Fruit fly (Drosophila melanogaster): ENCODE data around the gene CG14434.
A peak's percentile ranks its signal among the peaks of the same experiment; 100 is the strongest.

Gene CG14434

DNA sequence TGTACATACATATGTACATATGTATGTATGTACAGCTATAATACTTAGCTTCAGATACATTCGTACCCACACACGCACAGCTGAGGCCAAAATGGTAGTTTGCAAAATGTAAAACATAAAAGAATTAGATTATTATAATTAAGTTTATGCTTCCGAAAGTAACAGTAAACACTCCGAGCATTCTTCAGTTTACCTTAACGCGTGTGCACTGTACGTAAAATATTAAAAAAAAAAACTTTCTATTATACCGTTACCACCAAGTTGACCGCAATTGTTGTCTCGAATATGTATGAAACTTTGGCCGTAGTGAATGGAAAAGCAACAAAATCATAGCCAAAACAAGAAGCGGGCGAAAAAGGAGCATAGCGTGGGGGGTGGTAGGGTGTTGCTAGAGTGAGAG lies 12.4 kb downstream of the CG14434 start (continued):
- peak; percentile 51 for TF ChIP-seq CG12942 (GFP tag; optimal IDR thresholded peaks at IDR 0.05)
- peak; percentile 71 for TF ChIP-seq odd (GFP tag; optimal IDR thresholded peaks at IDR 0.05)
- peak; percentile 47 for TF ChIP-seq CG7786 (GFP tag; optimal IDR thresholded peaks at IDR 0.05)
- TF ChIP-seq kni (GFP tag; optimal IDR thresholded peaks at IDR 0.05), result no peak
- TF ChIP-seq Poxn (GFP tag; IDR thresholded peaks at IDR 0.05), result no peak
- peak; percentile 81 for TF ChIP-seq Xbp1 (GFP tag; optimal IDR thresholded peaks at IDR 0.05)
- no peak for TF ChIP-seq Hr78 (GFP tag; optimal IDR thresholded peaks at IDR 0.05)
- no peak for TF ChIP-seq inv (GFP tag; IDR thresholded peaks at IDR 0.05; ENCODE audit: partially characterized antibody)
- peak; percentile 89 for TF ChIP-seq CG7839 (tag; optimal IDR thresholded peaks at IDR 0.05)
- TF ChIP-seq wor (GFP tag; IDR thresholded peaks at IDR 0.05), result peak; percentile 59
- TF ChIP-seq CG7556 (GFP tag; optimal IDR thresholded peaks at IDR 0.05), result peak; percentile 84
- peak; percentile 69 for TF ChIP-seq Hr3 (GFP tag; optimal IDR thresholded peaks at IDR 0.05)
- TF ChIP-seq mam (GFP tag; optimal IDR thresholded peaks at IDR 0.05), result peak; percentile 65
- peak; percentile 43 for TF ChIP-seq Hmx (GFP tag; optimal IDR thresholded peaks at IDR 0.05)
- peak; percentile 81 for TF ChIP-seq CG6689 (GFP tag; IDR thresholded peaks at IDR 0.05)
- no peak for TF ChIP-seq prd (optimal IDR thresholded peaks at IDR 0.05)
- peak; percentile 87 for TF ChIP-seq prd (GFP tag; IDR thresholded peaks at IDR 0.05)
- peak; percentile 50 for TF ChIP-seq CG2202 (tag; optimal IDR thresholded peaks at IDR 0.05)
- peak; percentile 40 for TF ChIP-seq dm (GFP tag; optimal IDR thresholded peaks at IDR 0.05)
- peak; percentile 67 for TF ChIP-seq fd3F (GFP tag; optimal IDR thresholded peaks at IDR 0.05)
- peak; percentile 69 for TF ChIP-seq danr (GFP tag; IDR thresholded peaks at IDR 0.05)
- TF ChIP-seq Hr51 (GFP tag; optimal IDR thresholded peaks at IDR 0.05), result peak; percentile 44 to 88
- no peak for TF ChIP-seq Stat92E (GFP tag; optimal IDR thresholded peaks at IDR 0.05)
- TF ChIP-seq MESR4 (GFP tag; optimal IDR thresholded peaks at IDR 0.05), result peak; percentile 18
- peak; percentile 63 for TF ChIP-seq CG13775 (GFP tag; optimal IDR thresholded peaks at IDR 0.05)
- TF ChIP-seq CG4282 (GFP tag; optimal IDR thresholded peaks at IDR 0.05), result no peak
- TF ChIP-seq Gug (GFP tag; IDR thresholded peaks at IDR 0.05), result peak; percentile 78; the same call in 3 of the 4 replicates
- TF ChIP-seq ewg (GFP tag; optimal IDR thresholded peaks at IDR 0.05), result peak; percentile 63
- no peak for TF ChIP-seq CG33557 (GFP tag; optimal IDR thresholded peaks at IDR 0.05)
- TF ChIP-seq Nf-YA (GFP tag; IDR thresholded peaks at IDR 0.05), result peak; percentile 51; the same call in 1 of the 2 replicates
- TF ChIP-seq cato (GFP tag; optimal IDR thresholded peaks at IDR 0.05; ENCODE audit: borderline replicate concordance), result peak; percentile 53
- TF ChIP-seq Awh (GFP tag; IDR thresholded peaks at IDR 0.05), result peak; percentile 54; the same call in 1 of the 2 replicates
- TF ChIP-seq CG2120 (GFP tag; optimal IDR thresholded peaks at IDR 0.05), result peak; percentile 86
- peak; percentile 56 for TF ChIP-seq pho (GFP tag; optimal IDR thresholded peaks at IDR 0.05)
- TF ChIP-seq maf-S (GFP tag; optimal IDR thresholded peaks at IDR 0.05), result peak; percentile 24
- peak; percentile 81 for TF ChIP-seq CG14441 (GFP tag; IDR thresholded peaks at IDR 0.05)
- no peak for TF ChIP-seq Hr39 (optimal IDR thresholded peaks at IDR 0.05)
- TF ChIP-seq CG3726 (GFP tag; IDR thresholded peaks at IDR 0.05), result no peak
- TF ChIP-seq CG8924 (tag; optimal IDR thresholded peaks at IDR 0.05), result peak; percentile 80
- TF ChIP-seq CG13287 (GFP tag; IDR thresholded peaks at IDR 0.05; ENCODE audit: partially characterized antibody), result no peak
- TF ChIP-seq CG7372 (GFP tag; IDR thresholded peaks at IDR 0.05), result peak; percentile 44; the same call in 1 of the 2 replicates
- peak; percentile 46 for TF ChIP-seq CG1603 (tag; optimal IDR thresholded peaks at IDR 0.05)
- peak; percentile 74 for TF ChIP-seq E2f1 (GFP tag; IDR thresholded peaks at IDR 0.05)
- peak; percentile 56 for TF ChIP-seq fu2 (GFP tag; optimal IDR thresholded peaks at IDR 0.05)
- peak; percentile 71 for TF ChIP-seq CG1529 (GFP tag; optimal IDR thresholded peaks at IDR 0.05)
- TF ChIP-seq Lhr (GFP tag; optimal IDR thresholded peaks at IDR 0.05), result peak; percentile 36
- TF ChIP-seq jumu (GFP tag; optimal IDR thresholded peaks at IDR 0.05), result peak; percentile 59
- TF ChIP-seq CG18262 (tag; optimal IDR thresholded peaks at IDR 0.05), result peak; percentile 84
- peak; percentile 77 for TF ChIP-seq fd96Cb (tag; optimal IDR thresholded peaks at IDR 0.05)
- TF ChIP-seq CG15479 (GFP tag; optimal IDR thresholded peaks at IDR 0.05), result no peak
- no peak for TF ChIP-seq amos (GFP tag; IDR thresholded peaks at IDR 0.05; ENCODE audit: partially characterized antibody)
